Fruit fly (Drosophila melanogaster) whole organism, adult: ENCODE results near the gene CG6026.

Experiments
- CG11617 ChIP-seq: fragments of 200-800 bp; sonication (Bioruptor generic); optimal IDR thresholded peaks from 2 replicates; lab custom pipeline; 2017; ENCODE audit warnings: mild to moderate bottlenecking, missing biosample characterization, missing genetic modification reagents, missing genetic modification characterization
- CG12768 ChIP-seq: fragments of 200-800 bp; sonication (Bioruptor generic); optimal IDR thresholded peaks from 2 replicates; lab custom pipeline; 2017; ENCODE audit warnings: missing biosample characterization, missing genetic modification characterization, mild to moderate bottlenecking, moderate library complexity, missing genetic modification reagents
- CG14711 ChIP-seq: fragments of 200-800 bp; sonication (Bioruptor generic); optimal IDR thresholded peaks from 2 replicates; lab custom pipeline; 2018; ENCODE audit warnings: missing biosample characterization, mild to moderate bottlenecking, missing genetic modification characterization, moderate library complexity
- CG1620 ChIP-seq: fragments of 200-800 bp; sonication (Bioruptor generic); optimal IDR thresholded peaks from 2 replicates; lab custom pipeline; 2016; ENCODE audit warnings: missing biosample characterization, missing genetic modification characterization
- CG33017 ChIP-seq: fragments of 200-800 bp; sonication (Bioruptor generic); optimal IDR thresholded peaks from 2 replicates; lab custom pipeline; 2018; ENCODE audit warnings: missing biosample characterization, mild to moderate bottlenecking, missing genetic modification characterization, moderate library complexity
- CG5204 ChIP-seq: fragments of 200-800 bp; sonication (Bioruptor generic); optimal IDR thresholded peaks from 2 replicates; lab custom pipeline; 2016; ENCODE audit warnings: missing biosample characterization, missing genetic modification characterization
- CG7045 ChIP-seq: fragments of 200-800 bp; sonication (Bioruptor generic); optimal IDR thresholded peaks from 2 replicates; lab custom pipeline; 2017; ENCODE audit warnings: missing biosample characterization, mild to moderate bottlenecking, missing genetic modification characterization
- CG7101 ChIP-seq: fragments of 200-800 bp; sonication (Bioruptor generic); optimal IDR thresholded peaks from 2 replicates; lab custom pipeline; 2018; ENCODE audit warnings: missing biosample characterization, mild to moderate bottlenecking, missing genetic modification characterization, moderate library complexity
- Clk ChIP-seq: fragments of 200-800 bp; sonication (Bioruptor generic); optimal IDR thresholded peaks from 2 replicates; lab custom pipeline; 2017; ENCODE audit warnings: missing biosample characterization, missing genetic modification characterization
- Crg-1 ChIP-seq: fragments of 200-800 bp; sonication (Bioruptor generic); optimal IDR thresholded peaks from 2 replicates; lab custom pipeline; 2016; ENCODE audit warnings: missing biosample characterization, missing genetic modification characterization
- Mnt ChIP-seq: fragments of 200-800 bp; sonication (Bioruptor generic); optimal IDR thresholded peaks from 2 replicates; lab custom pipeline; 2016; ENCODE audit warnings: missing biosample characterization, mild to moderate bottlenecking, missing genetic modification characterization
- bab1 ChIP-seq: fragments of 200-800 bp; sonication (Bioruptor generic); optimal IDR thresholded peaks from 3 replicates; lab custom pipeline; 2019; ENCODE audit warnings: missing biosample characterization, mild to moderate bottlenecking, missing genetic modification characterization, moderate library complexity
- cic ChIP-seq: fragments of 200-800 bp; sonication (Bioruptor generic); optimal IDR thresholded peaks from 2 replicates; lab custom pipeline; 2017; ENCODE audit warnings: missing biosample characterization, mild to moderate bottlenecking, missing genetic modification characterization, moderate library complexity
- cnc ChIP-seq, 2 experiments: fragments of >200 bp; optimal IDR thresholded peaks; 2 replicates each; lab custom pipeline; 2017
- kay ChIP-seq: fragments of 200-800 bp; sonication (Bioruptor generic); peaks from one replicate; lab custom pipeline; 2016; ENCODE audit warnings: missing biosample characterization, missing genetic modification characterization, borderline replicate concordance
- ovo ChIP-seq: fragments of 200-800 bp; sonication (Bioruptor generic); optimal IDR thresholded peaks from 2 replicates; lab custom pipeline; 2016; ENCODE audit warnings: missing biosample characterization, missing genetic modification characterization
- pad ChIP-seq: fragments of 200-800 bp; sonication (Bioruptor generic); optimal IDR thresholded peaks from 3 replicates; lab custom pipeline; 2017; ENCODE audit warnings: missing biosample characterization, missing genetic modification characterization, mild to moderate bottlenecking, moderate library complexity, missing genetic modification reagents
- tj ChIP-seq: fragments of 200-800 bp; sonication (Bioruptor generic); optimal IDR thresholded peaks from 3 replicates; lab custom pipeline; 2017; ENCODE audit warnings: missing biosample characterization, mild to moderate bottlenecking, missing genetic modification characterization, moderate library complexity
- toe ChIP-seq: fragments of 200-800 bp; sonication (Bioruptor generic); optimal IDR thresholded peaks from 2 replicates; lab custom pipeline; 2016; ENCODE audit warnings: missing biosample characterization, missing genetic modification characterization

CG6026 gene

dm6 chr3R:19091749-19092264 is 58.5 kb downstream of the CG6026 start:
- no peak for TF ChIP-seq bab1 (GFP tag; lab: Kevin White, UChicago)
- TF ChIP-seq CG11617 = peak; percentile 34

- no peak for TF ChIP-seq CG1620 (GFP tag; lab: Kevin White, UChicago)
- no peak for TF ChIP-seq ovo (GFP tag; lab: Kevin White, UChicago)
- peak; percentile 58 for TF ChIP-seq tj (GFP tag; lab: Kevin White, UChicago)
- peak; percentile 13 for TF ChIP-seq pad
- TF ChIP-seq CG14711 (tag; lab: Kevin White, UChicago) = no peak
- no peak for TF ChIP-seq Crg-1
- no peak for TF ChIP-seq CG33017 (tag; lab: Kevin White, UChicago)
- TF ChIP-seq toe (GFP tag; lab: Kevin White, UChicago) = no peak
- TF ChIP-seq CG7045 (GFP tag; lab: Kevin White, UChicago) = no peak
- TF ChIP-seq kay (GFP tag; lab: Kevin White, UChicago) = no peak
- TF ChIP-seq CG12768 (GFP tag; lab: Kevin White, UChicago) = no peak
Measured at dm6 chr3R:19092367-19093126, 59.2 kb downstream of the CG6026 start.

dm6 chr3R:19093127-19093812 is 59.9 kb downstream of the CG6026 start:
- peak; percentile 12 for TF ChIP-seq pad
- TF ChIP-seq CG14711 (tag; lab: Kevin White, UChicago) = no peak

- TF ChIP-seq Clk = no peak
- peak; percentile 45 for TF ChIP-seq tj (GFP tag; lab: Kevin White, UChicago)
- peak; percentile 12 for TF ChIP-seq bab1 (GFP tag; lab: Kevin White, UChicago)
- no peak for TF ChIP-seq cnc (optimal IDR thresholded peaks at IDR 0.05; lab: Kevin White, UChicago)
- peak; percentile 12 for TF ChIP-seq CG33017 (tag; lab: Kevin White, UChicago)
- peak; percentile 65 for TF ChIP-seq Mnt (GFP tag; lab: Kevin White, UChicago)
- no peak for TF ChIP-seq CG1620 (GFP tag; lab: Kevin White, UChicago)
- TF ChIP-seq Crg-1 = no peak
- TF ChIP-seq cic (GFP tag; lab: Kevin White, UChicago) = peak; percentile 0
- TF ChIP-seq CG5204 = no peak
- peak; percentile 55 for TF ChIP-seq CG12768 (GFP tag; lab: Kevin White, UChicago)
- no peak for TF ChIP-seq CG14711 (tag; lab: Kevin White, UChicago)
- no peak for TF ChIP-seq ovo (GFP tag; lab: Kevin White, UChicago)
- TF ChIP-seq CG11617 = no peak
- peak; percentile 41 for TF ChIP-seq CG7101 (tag; lab: Kevin White, UChicago)
- TF ChIP-seq toe (GFP tag; lab: Kevin White, UChicago) = no peak
Measured at dm6 chr3R:19094039-19094438, 60.7 kb downstream of the CG6026 start, which contains the start of gene cdi. Gene cdi, minus strand, starts transcription at chr3R:19094270.
